Worm (Caenorhabditis elegans) whole organism, early embryonic: ENCODE data around the gene mmcm-1.

Experiments
- B0310.2 ChIP-seq: sonication (generic microtip); optimal IDR thresholded peaks from 2 replicates; lab custom pipeline; 2016; ENCODE audit warnings: mild to moderate bottlenecking, missing genetic modification characterization, missing compliant biosample characterization
- F13C5.2 ChIP-seq: sonication (generic microtip); optimal IDR thresholded peaks from 2 replicates; lab custom pipeline; 2017; ENCODE audit warnings: mild to moderate bottlenecking, missing genetic modification characterization, inconsistent platforms, missing compliant biosample characterization
- aly-1 ChIP-seq: sonication (generic microtip); optimal IDR thresholded peaks from 2 replicates; lab custom pipeline; 2016; ENCODE audit warnings: missing genetic modification characterization, missing compliant biosample characterization
- ama-1 ChIP-seq: fragments of 150-350 bp; optimal IDR thresholded peaks from 2 replicates; lab custom pipeline; 2014
- ceh-13 ChIP-seq: fragments of 200-800 bp; sonication (Bioruptor generic); optimal IDR thresholded peaks from 2 replicates; lab custom pipeline; 2018; ENCODE audit warnings: mild to moderate bottlenecking, missing genetic modification characterization, missing compliant biosample characterization
- ceh-36 ChIP-seq: sonication (generic microtip); optimal IDR thresholded peaks from 2 replicates; lab custom pipeline; 2016; ENCODE audit warnings: missing genetic modification characterization, inconsistent platforms, missing compliant biosample characterization
- ets-7 ChIP-seq: sonication (generic microtip); optimal IDR thresholded peaks from 2 replicates; lab custom pipeline; 2016; ENCODE audit warnings: missing genotype, missing genetic modification characterization, missing compliant biosample characterization
- flt-1 ChIP-seq: fragments of 200-800 bp; sonication (Bioruptor generic); IDR thresholded peaks from 2 replicates; pipeline ENCODE4 v1.3.6; 2022; ENCODE audit warnings: missing genetic modification characterization, missing compliant biosample characterization
- hmbx-1 ChIP-seq: sonication (generic microtip); optimal IDR thresholded peaks from 2 replicates; lab custom pipeline; 2016; ENCODE audit warnings: mild to moderate bottlenecking, missing genetic modification characterization, missing compliant biosample characterization
- hmg-4 ChIP-seq: fragments of 200-800 bp; sonication (Bioruptor generic); optimal IDR thresholded peaks from 2 replicates; lab custom pipeline; 2018; ENCODE audit warnings: mild to moderate bottlenecking, missing genetic modification characterization, missing compliant biosample characterization
- hnd-1 ChIP-seq: sonication (generic microtip); optimal IDR thresholded peaks from 2 replicates; lab custom pipeline; 2016; ENCODE audit warnings: missing genetic modification characterization, missing compliant biosample characterization
- pes-1 ChIP-seq: fragments of 200-800 bp; sonication (Bioruptor generic); IDR thresholded peaks from 2 replicates; pipeline ENCODE4 v1.3.6; 2022; ENCODE audit warnings: missing genetic modification reagents, missing genetic modification characterization, missing compliant biosample characterization
- scrt-1 ChIP-seq: fragments of 200-800 bp; sonication (Bioruptor generic); IDR thresholded peaks from 2 replicates; pipeline ENCODE4 v1.3.6; 2022; ENCODE audit warnings: missing genetic modification characterization, missing compliant biosample characterization
- sea-1 ChIP-seq: fragments of 200-800 bp; sonication (Bioruptor generic); conservative IDR thresholded peaks from 2 replicates; pipeline ENCODE4 v1.3.6; 2022; ENCODE audit warnings: missing genetic modification characterization, missing compliant biosample characterization
- tbx-11 ChIP-seq: fragments of 200-800 bp; sonication (Bioruptor generic); IDR thresholded peaks from 2 replicates; pipeline ENCODE4 v1.3.6; 2022; ENCODE audit warnings: missing genetic modification characterization, missing compliant biosample characterization
- tbx-37 ChIP-seq: fragments of 200-800 bp; sonication (Bioruptor generic); conservative IDR thresholded peaks from 2 replicates; pipeline ENCODE4 v1.3.6; 2022; ENCODE audit warnings: missing genetic modification reagents, missing genetic modification characterization, missing compliant biosample characterization
- tra-4 ChIP-seq: sonication (generic microtip); optimal IDR thresholded peaks from 2 replicates; lab custom pipeline; 2017; ENCODE audit warnings: missing genetic modification characterization, missing compliant biosample characterization

mmcm-1 gene

DNA sequence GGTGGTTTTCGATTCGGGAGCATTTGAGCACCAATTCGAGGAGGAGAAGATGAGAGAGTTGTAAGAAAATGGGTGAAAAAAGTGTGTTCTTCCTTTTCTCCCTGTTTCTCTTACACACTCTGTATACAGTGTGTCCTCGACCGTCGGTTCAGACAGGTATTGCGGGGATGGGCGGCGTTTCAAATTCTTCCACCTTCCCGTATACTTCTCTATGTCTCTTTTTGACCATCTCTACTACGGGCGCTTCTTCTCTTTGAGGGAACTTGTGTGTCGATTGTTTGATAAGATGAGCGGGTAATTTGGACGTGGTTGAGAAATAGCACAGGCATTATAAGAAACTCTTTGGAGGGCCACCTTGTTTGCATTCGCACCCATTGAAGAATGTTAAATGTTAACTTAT is 19.9 kb downstream of the mmcm-1 start:
- no peak for TF ChIP-seq B0310.2 (tag; lab: Kevin White, UChicago)
- TF ChIP-seq ceh-13 (GFP tag; lab: Kevin White, UChicago), result no peak
- no peak for TF ChIP-seq hnd-1
- peak; percentile 18 for TF ChIP-seq hmg-4 (GFP tag; lab: Kevin White, UChicago)
- no peak for TF ChIP-seq tbx-11 (GFP tag; lab: Robert Waterston, UW)
- no peak for TF ChIP-seq F13C5.2 (tag; lab: Kevin White, UChicago)
- TF ChIP-seq tbx-37 (GFP tag; lab: Robert Waterston, UW), result no peak

- TF ChIP-seq ceh-36 (tag; lab: Kevin White, UChicago), result no peak
- no peak for TF ChIP-seq sea-1 (GFP tag; lab: Robert Waterston, UW)
- TF ChIP-seq tbx-37 (GFP tag; lab: Robert Waterston, UW), result no peak
- no peak for TF ChIP-seq hnd-1
- TF ChIP-seq hmbx-1 (tag; lab: Kevin White, UChicago), result no peak
- no peak for TF ChIP-seq ama-1 (lab: Kevin White, UChicago)
- TF ChIP-seq ceh-13 (GFP tag; lab: Kevin White, UChicago), result no peak
- no peak for TF ChIP-seq ets-7 (tag; lab: Kevin White, UChicago)
- TF ChIP-seq pes-1, result no peak
Measured at ce11 chrIII:3883146-3883545, 24.3 kb downstream of the mmcm-1 start.

- no peak for TF ChIP-seq hnd-1
Measured at ce11 chrIII:3878986-3879756, 28.3 kb downstream of the mmcm-1 start.

DNA sequence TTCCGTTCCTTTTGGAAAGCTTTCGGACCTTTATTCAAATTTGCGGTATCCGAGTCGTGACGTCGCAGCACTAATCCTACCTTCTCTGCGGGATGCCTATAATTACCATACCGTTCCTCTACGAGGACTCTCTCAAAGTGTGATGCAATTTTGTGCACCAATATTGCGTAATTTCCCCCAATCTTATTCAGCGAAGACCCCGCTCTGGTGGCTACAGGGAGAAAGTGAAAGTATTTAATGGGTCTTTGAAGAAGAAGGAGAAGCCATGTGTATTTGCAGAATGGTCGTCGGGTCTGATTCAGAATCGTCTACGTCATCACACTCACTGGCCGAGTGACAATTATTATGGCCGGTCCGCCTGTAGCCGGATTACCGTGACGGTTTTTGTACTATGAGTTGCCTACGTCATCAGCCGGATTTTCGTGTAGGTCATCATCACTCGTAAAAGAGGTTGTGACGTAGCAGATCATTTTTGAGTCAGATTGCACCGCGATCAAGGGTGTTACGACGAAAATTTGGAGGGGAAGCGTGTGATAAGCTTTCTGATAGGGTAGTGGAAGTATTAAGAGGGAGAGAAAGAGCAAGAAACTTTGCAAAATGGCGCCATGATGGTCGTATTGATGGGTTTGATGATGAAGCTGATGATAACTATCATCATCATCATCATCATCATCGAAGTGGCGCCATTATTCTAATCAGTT is 31.1 kb downstream of the mmcm-1 start:
- TF ChIP-seq ceh-13 (GFP tag; lab: Kevin White, UChicago) (no peak), ceh-36 (tag; lab: Kevin White, UChicago) (peak; percentile 56)

DNA sequence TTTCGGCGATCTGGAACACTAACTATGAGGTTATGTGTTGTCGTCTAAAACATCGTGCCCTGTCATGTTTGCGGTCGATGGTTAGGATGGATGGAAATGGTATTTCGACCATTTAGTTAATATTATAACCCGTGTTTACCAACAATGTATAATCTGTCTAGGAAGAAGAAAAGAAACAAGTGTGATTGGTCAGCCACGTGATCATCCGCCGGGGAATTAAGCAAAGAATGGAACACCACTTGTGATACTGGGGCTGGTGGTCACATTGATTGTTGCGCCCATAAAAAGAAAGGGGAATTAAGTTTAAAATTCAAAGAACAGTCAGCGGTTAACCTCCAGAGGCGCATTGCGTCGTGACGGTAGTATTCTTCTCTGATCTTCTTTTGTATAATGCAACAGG is 31.9 kb downstream of the mmcm-1 start:
- TF ChIP-seq hnd-1, result no peak
- TF ChIP-seq hmbx-1 (tag; lab: Kevin White, UChicago), result no peak
- TF ChIP-seq tbx-11 (GFP tag; lab: Robert Waterston, UW), result no peak
- no peak for TF ChIP-seq F13C5.2 (tag; lab: Kevin White, UChicago)
- no peak for TF ChIP-seq aly-1

ce11 chrIII:3874895-3875294 is 32.6 kb downstream of the mmcm-1 start:
- TF ChIP-seq aly-1 (no peak), hmbx-1 (tag; lab: Kevin White, UChicago) (no peak), B0310.2 (tag; lab: Kevin White, UChicago) (no peak), hmg-4 (GFP tag; lab: Kevin White, UChicago) (no peak), flt-1 (GFP tag; lab: Robert Waterston, UW) (no peak), pes-1 (no peak), F13C5.2 (tag; lab: Kevin White, UChicago) (no peak), hnd-1 (no peak), sea-1 (GFP tag; lab: Robert Waterston, UW) (no peak), tra-4 (tag; lab: Kevin White, UChicago) (no peak), ceh-13 (GFP tag; lab: Kevin White, UChicago) (no peak), ama-1 (lab: Kevin White, UChicago) (no peak), tbx-37 (GFP tag; lab: Robert Waterston, UW) (no peak), ets-7 (tag; lab: Kevin White, UChicago) (no peak), tbx-11 (GFP tag; lab: Robert Waterston, UW) (no peak), scrt-1 (GFP tag; lab: Robert Waterston, UW) (no peak), ceh-36 (tag; lab: Kevin White, UChicago) (no peak)

ce11 chrIII:3874492-3874891 is 33.0 kb downstream of the mmcm-1 start:
- TF ChIP-seq ceh-36 (tag; lab: Kevin White, UChicago), result no peak
- TF ChIP-seq pes-1, result no peak
- TF ChIP-seq scrt-1 (GFP tag; lab: Robert Waterston, UW), result no peak
- TF ChIP-seq tbx-37 (GFP tag; lab: Robert Waterston, UW), result no peak
- no peak for TF ChIP-seq tra-4 (tag; lab: Kevin White, UChicago)
- no peak for TF ChIP-seq hmg-4 (GFP tag; lab: Kevin White, UChicago)
- TF ChIP-seq hnd-1, result no peak
- no peak for TF ChIP-seq F13C5.2 (tag; lab: Kevin White, UChicago)
- TF ChIP-seq sea-1 (GFP tag; lab: Robert Waterston, UW), result no peak

ce11 chrIII:3873424-3873823 is 34.1 kb downstream of the mmcm-1 start:
- no peak for TF ChIP-seq tbx-37 (GFP tag; lab: Robert Waterston, UW)
- TF ChIP-seq tra-4 (tag; lab: Kevin White, UChicago), result no peak
- peak; percentile 48 for TF ChIP-seq hmg-4 (GFP tag; lab: Kevin White, UChicago)
- TF ChIP-seq aly-1, result no peak
- no peak for TF ChIP-seq F13C5.2 (tag; lab: Kevin White, UChicago)
